Fruit fly (Drosophila melanogaster) whole organism, prepupa: ENCODE results near the gene TwdlT.

ENCODE experiments used
- Blimp-1 ChIP-seq: fragments of 200-800 bp; sonication (Bioruptor generic); optimal IDR thresholded peaks from 3 replicates; lab custom pipeline; 2017; ENCODE audit warnings: missing biosample characterization, missing genetic modification characterization, mild to moderate bottlenecking, moderate library complexity, missing genetic modification reagents
- CG11762 ChIP-seq: fragments of 200-800 bp; sonication (Bioruptor generic); optimal IDR thresholded peaks from 3 replicates; lab custom pipeline; 2016; ENCODE audit warnings: missing biosample characterization, missing genetic modification characterization; ENCODE audit not compliant: insufficient read depth
- CG11902 ChIP-seq: fragments of 200-800 bp; sonication (Bioruptor generic); optimal IDR thresholded peaks from 3 replicates; lab custom pipeline; 2016; ENCODE audit warnings: missing biosample characterization, missing genetic modification characterization
- CG15336 ChIP-seq: fragments of 200-800 bp; sonication (Bioruptor generic); IDR thresholded peaks from 2 replicates; pipeline ENCODE4 v1.3.6; 2022; ENCODE audit warnings: missing biosample characterization, missing genetic modification characterization
- CG3032 ChIP-seq: fragments of 200-800 bp; optimal IDR thresholded peaks from 2 replicates; lab custom pipeline; 2019; ENCODE audit warnings: missing biosample characterization, mild to moderate bottlenecking, missing genetic modification characterization, moderate library complexity
- CG31627 ChIP-seq: fragments of 200-800 bp; sonication (Bioruptor generic); optimal IDR thresholded peaks from 3 replicates; lab custom pipeline; 2016; ENCODE audit warnings: missing biosample characterization, missing genetic modification characterization
- CG32006 ChIP-seq: fragments of 200-800 bp; sonication (Bioruptor generic); optimal IDR thresholded peaks from 3 replicates; lab custom pipeline; 2017; ENCODE audit warnings: missing biosample characterization, mild to moderate bottlenecking, missing genetic modification characterization
- CG34406 ChIP-seq: fragments of 200-800 bp; sonication (Bioruptor generic); optimal IDR thresholded peaks from 3 replicates; lab custom pipeline; 2016; ENCODE audit warnings: missing biosample characterization, missing genetic modification characterization
- CG3919 ChIP-seq: fragments of 200-800 bp; sonication (Bioruptor generic); optimal IDR thresholded peaks from 3 replicates; lab custom pipeline; 2016; ENCODE audit warnings: missing biosample characterization, missing genetic modification characterization
- CG4318 ChIP-seq: fragments of 200-800 bp; sonication (Bioruptor generic); optimal IDR thresholded peaks from 3 replicates; lab custom pipeline; 2017; ENCODE audit warnings: missing biosample characterization, mild to moderate bottlenecking, missing genetic modification characterization
- CG6163 ChIP-seq: fragments of 200-800 bp; sonication (Bioruptor generic); IDR thresholded peaks from 3 replicates; pipeline ENCODE4 v1.3.6; 2022; ENCODE audit warnings: missing biosample characterization, missing genetic modification characterization
- CG6276 ChIP-seq: fragments of 200-800 bp; sonication (Bioruptor generic); optimal IDR thresholded peaks from 2 replicates; lab custom pipeline; 2017; ENCODE audit warnings: missing biosample characterization, mild to moderate bottlenecking, missing genetic modification characterization
- CG6792 ChIP-seq: fragments of 200-800 bp; sonication (Bioruptor generic); optimal IDR thresholded peaks from 3 replicates; lab custom pipeline; 2016; ENCODE audit warnings: missing biosample characterization, missing genetic modification characterization
- CG6808 ChIP-seq: fragments of 200-800 bp; sonication (Bioruptor generic); optimal IDR thresholded peaks from 3 replicates; lab custom pipeline; 2017; ENCODE audit warnings: missing biosample characterization, missing genetic modification characterization, mild to moderate bottlenecking, moderate library complexity, missing genetic modification reagents
- CG8119 ChIP-seq: fragments of 200-800 bp; sonication (Bioruptor generic); IDR thresholded peaks from 3 replicates; pipeline ENCODE4 v1.3.6; 2022; ENCODE audit warnings: missing biosample characterization, missing genetic modification characterization
- CG8632 ChIP-seq: fragments of 200-800 bp; sonication (Bioruptor generic); optimal IDR thresholded peaks from 3 replicates; lab custom pipeline; 2016; ENCODE audit warnings: missing biosample characterization, missing genetic modification characterization
- Eip78C ChIP-seq: fragments of 200-800 bp; sonication (Bioruptor generic); peaks from one replicate; lab custom pipeline; 2016; ENCODE audit warnings: missing biosample characterization, missing genetic modification characterization
- Eip93F ChIP-seq: fragments of 200-800 bp; sonication (Bioruptor generic); optimal IDR thresholded peaks from 2 replicates; lab custom pipeline; 2016; ENCODE audit warnings: missing biosample characterization, mild to moderate bottlenecking, missing genetic modification characterization
- Ets96B ChIP-seq: fragments of 200-800 bp; optimal IDR thresholded peaks from 2 replicates; lab custom pipeline; 2019; ENCODE audit warnings: missing biosample characterization, mild to moderate bottlenecking, missing genetic modification characterization, moderate library complexity
- Gug ChIP-seq: fragments of 200-800 bp; sonication (Bioruptor generic); IDR thresholded peaks from 2 replicates; pipeline ENCODE4 v1.3.6; 2022; ENCODE audit warnings: missing biosample characterization, missing genetic modification characterization
- Hr4 ChIP-seq: fragments of 200-800 bp; sonication (Bioruptor generic); optimal IDR thresholded peaks from 3 replicates; lab custom pipeline; 2016; ENCODE audit warnings: missing biosample characterization, missing genetic modification characterization
- Lpt ChIP-seq: fragments of 200-800 bp; sonication (Bioruptor generic); optimal IDR thresholded peaks from 3 replicates; lab custom pipeline; 2016; ENCODE audit warnings: missing biosample characterization, missing genetic modification characterization
- Met ChIP-seq: fragments of 200-800 bp; sonication (Bioruptor generic); optimal IDR thresholded peaks from 3 replicates; lab custom pipeline; 2016; ENCODE audit warnings: missing biosample characterization, missing genetic modification characterization
- OdsH ChIP-seq: fragments of 200-800 bp; sonication (Bioruptor generic); optimal IDR thresholded peaks from 3 replicates; lab custom pipeline; 2016; ENCODE audit warnings: missing biosample characterization, missing genetic modification characterization
- achi ChIP-seq: fragments of 200-800 bp; sonication (Bioruptor generic); optimal IDR thresholded peaks from 3 replicates; lab custom pipeline; 2016; ENCODE audit warnings: missing biosample characterization, missing genetic modification characterization
- dac ChIP-seq: fragments of 200-800 bp; sonication (Bioruptor generic); optimal IDR thresholded peaks from 2 replicates; lab custom pipeline; 2017; ENCODE audit warnings: missing biosample characterization, mild to moderate bottlenecking, missing genetic modification characterization
- eg ChIP-seq: fragments of 200-800 bp; sonication (Bioruptor generic); IDR thresholded peaks from 3 replicates; pipeline ENCODE4 v1.3.6; 2022; ENCODE audit warnings: missing biosample characterization, missing genetic modification characterization
- esn ChIP-seq: fragments of 200-800 bp; sonication (Bioruptor generic); optimal IDR thresholded peaks from 2 replicates; lab custom pipeline; 2016; ENCODE audit warnings: missing biosample characterization, mild to moderate bottlenecking, missing genetic modification characterization, moderate library complexity
- fd85E ChIP-seq: fragments of 200-800 bp; sonication (Bioruptor generic); optimal IDR thresholded peaks from 3 replicates; lab custom pipeline; 2016; ENCODE audit warnings: missing biosample characterization, missing genetic modification characterization
- fkh ChIP-seq: fragments of 200-800 bp; sonication (Bioruptor generic); optimal IDR thresholded peaks from 3 replicates; lab custom pipeline; 2017; ENCODE audit warnings: missing biosample characterization, mild to moderate bottlenecking, missing genetic modification characterization, moderate library complexity
- lz ChIP-seq: fragments of 200-800 bp; sonication (Bioruptor generic); optimal IDR thresholded peaks from 3 replicates; lab custom pipeline; 2016; ENCODE audit warnings: missing biosample characterization, missing genetic modification characterization
- pdm3 ChIP-seq: fragments of 200-800 bp; sonication (Bioruptor generic); optimal IDR thresholded peaks from 3 replicates; lab custom pipeline; 2016; ENCODE audit warnings: missing biosample characterization, missing genetic modification characterization
- salr ChIP-seq, 2 experiments: fragments of 200-800 bp; sonication (Bioruptor generic); optimal IDR thresholded peaks; 3 replicates each; lab custom pipeline; 2016 to 2018; ENCODE audit warnings: missing biosample characterization in 2 of 2, missing genetic modification characterization in 2 of 2, mild to moderate bottlenecking in 1 of 2
- spab ChIP-seq: fragments of 200-800 bp; sonication (Bioruptor generic); optimal IDR thresholded peaks from 2 replicates; lab custom pipeline; 2017; ENCODE audit warnings: missing biosample characterization, mild to moderate bottlenecking, missing genetic modification characterization, missing genetic modification reagents
- ss ChIP-seq, 2 experiments: fragments of 200-800 bp; sonication (Bioruptor generic); optimal IDR thresholded peaks; 2 replicates in 1 of 2; 3 replicates in 1 of 2; lab custom pipeline; 2017 to 2018; ENCODE audit warnings: mild to moderate bottlenecking in 2 of 2, missing biosample characterization in 2 of 2, missing genetic modification characterization in 2 of 2, moderate library complexity in 1 of 2
- svp ChIP-seq: fragments of 200-800 bp; sonication (Bioruptor generic); peaks from one replicate; lab custom pipeline; 2016; ENCODE audit warnings: missing biosample characterization, missing genetic modification characterization
- topi ChIP-seq: fragments of 200-800 bp; sonication (Bioruptor generic); optimal IDR thresholded peaks from 3 replicates; lab custom pipeline; 2016; ENCODE audit warnings: missing biosample characterization, missing genetic modification characterization
- vri ChIP-seq: fragments of 200-800 bp; sonication (Bioruptor generic); optimal IDR thresholded peaks from 3 replicates; lab custom pipeline; 2016; ENCODE audit warnings: missing biosample characterization, mild to moderate bottlenecking, missing genetic modification characterization

TwdlT gene

DNA sequence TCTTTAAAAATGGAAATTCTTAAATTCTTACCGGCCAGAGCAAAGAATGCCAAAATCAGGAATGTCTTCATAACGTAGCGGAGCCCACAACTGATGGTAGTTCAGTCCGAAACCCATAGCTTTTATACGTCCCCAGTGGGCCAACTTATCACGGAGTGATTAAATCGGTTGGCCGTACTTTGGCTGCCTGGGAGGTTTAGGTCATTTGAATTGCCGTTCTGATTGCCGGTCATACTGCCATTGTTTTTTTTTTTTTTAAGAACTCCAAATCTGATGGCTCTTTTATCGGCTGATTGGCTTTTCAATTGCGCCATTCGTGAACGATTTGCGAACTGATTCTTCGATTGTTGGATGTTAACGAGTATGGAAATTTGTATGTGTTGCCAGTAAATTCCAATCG lies 25.9 kb upstream of the TwdlT start, which contains the start of gene CG6277:
CG6277 (minus strand) TSS at position 101 of the 400 bp plus-strand sequence.
- TF ChIP-seq Ets96B (tag; lab: Kevin White, UChicago) = no peak
- TF ChIP-seq vri (GFP tag; lab: Kevin White, UChicago) = peak; percentile 37

DNA sequence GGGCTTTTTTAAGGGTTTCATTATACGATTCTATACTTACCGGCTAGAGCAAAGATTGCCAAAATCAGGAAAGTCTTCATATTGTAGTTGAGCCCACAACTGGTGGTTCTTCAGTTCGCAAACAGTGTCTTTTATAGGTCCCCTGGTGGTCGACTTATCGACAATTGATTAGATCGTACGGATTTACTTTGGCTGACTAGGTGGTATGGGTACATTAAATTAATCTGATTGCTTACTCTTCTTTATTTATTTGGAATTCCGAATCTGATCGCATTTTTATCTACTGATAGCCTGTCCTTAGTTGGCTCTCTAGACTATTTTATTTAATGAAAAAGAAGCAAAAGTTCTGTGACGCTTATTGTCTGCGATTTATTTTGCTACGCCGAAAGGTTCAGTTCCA lies 23.0 kb upstream of the TwdlT start, which contains the start of gene CG6271:
CG6271 (minus strand) TSS at position 101 of the 400 bp plus-strand sequence.
- TF ChIP-seq fd85E (GFP tag; lab: Kevin White, UChicago) = no peak

DNA sequence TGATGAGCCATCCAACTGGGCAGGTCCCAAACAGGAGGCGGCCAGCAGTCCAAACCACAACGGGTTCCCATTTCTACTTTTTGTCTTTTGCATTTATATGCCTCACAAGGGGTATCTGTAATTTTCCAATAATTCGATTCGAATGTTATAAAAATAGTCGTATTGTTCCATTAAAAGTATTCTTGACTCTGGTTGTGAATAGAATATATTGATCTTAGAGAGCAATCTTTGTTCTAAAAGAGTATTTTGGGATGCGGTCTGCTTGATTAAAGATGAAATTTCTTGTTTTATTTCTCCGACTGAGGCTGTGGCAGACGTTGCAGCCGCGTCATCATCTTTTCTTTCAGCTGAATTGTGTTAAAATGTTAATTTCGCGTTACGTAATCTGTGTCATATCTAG lies 15.1 kb upstream of the TwdlT start:
- TF ChIP-seq CG6163 (GFP tag; lab: Robert Waterston, UW) (peak; percentile 30; the same call in 1 of the 3 replicates), OdsH (GFP tag; lab: Kevin White, UChicago) (peak; percentile 2), fd85E (GFP tag; lab: Kevin White, UChicago) (no peak), Lpt (GFP tag; lab: Kevin White, UChicago) (no peak), Eip78C (GFP tag; lab: Kevin White, UChicago) (peak; percentile 68), eg (peak; percentile 41; the same call in 1 of the 3 replicates), Hr4 (peak; percentile 23), ss (GFP tag; optimal IDR thresholded peaks at IDR 0.05; lab: Kevin White, UChicago) (no peak), Ets96B (tag; lab: Kevin White, UChicago) (no peak), CG6276 (GFP tag; lab: Kevin White, UChicago) (peak; percentile 51), CG11762 (no peak), CG8119 (GFP tag; lab: Robert Waterston, UW) (peak; percentile 51; the same call in 1 of the 3 replicates), CG32006 (GFP tag; lab: Kevin White, UChicago) (peak; percentile 51), CG34406 (GFP tag; lab: Kevin White, UChicago) (peak; percentile 17), CG15336 (GFP tag; lab: Robert Waterston, UW) (0 out of 2 replicates have a peak, but pooled peaks have one; percentile 51)

DNA sequence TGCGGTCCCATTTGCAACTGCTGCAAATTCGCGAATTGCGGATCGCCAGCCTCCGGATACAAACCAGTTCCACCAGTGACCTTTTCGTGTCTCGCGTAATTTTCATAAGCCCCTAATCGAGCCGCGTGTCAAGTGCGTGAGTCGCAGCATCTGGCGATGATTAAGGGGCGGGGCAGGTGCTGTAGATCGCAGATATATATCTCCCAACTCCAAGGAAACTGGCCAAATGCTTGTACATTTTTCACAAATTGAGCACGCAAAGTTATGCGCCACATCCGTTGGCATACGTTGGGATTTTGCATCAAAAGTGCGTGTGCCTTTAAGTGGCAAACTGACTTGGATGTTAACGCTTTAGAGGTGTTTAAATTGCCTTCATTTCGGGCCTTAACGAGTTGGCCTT lies 9.0 kb upstream of the TwdlT start:
- TF ChIP-seq OdsH (GFP tag; lab: Kevin White, UChicago) = no peak
- no peak for TF ChIP-seq CG8632 (GFP tag; lab: Kevin White, UChicago)
- no peak for TF ChIP-seq CG11902 (GFP tag; lab: Kevin White, UChicago)
- peak in 1 of 2 experiments; percentile 93 for TF ChIP-seq ss (GFP tag; optimal IDR thresholded peaks at IDR 0.05; lab: Kevin White, UChicago)
- TF ChIP-seq dac (GFP tag; lab: Kevin White, UChicago) = no peak
- no peak for TF ChIP-seq spab (GFP tag; lab: Kevin White, UChicago)
- no peak for TF ChIP-seq svp (GFP tag; lab: Kevin White, UChicago)
- TF ChIP-seq CG3032 (tag; lab: Kevin White, UChicago) = no peak
- TF ChIP-seq Blimp-1 (GFP tag; lab: Kevin White, UChicago) = no peak
- TF ChIP-seq Eip78C (GFP tag; lab: Kevin White, UChicago) = peak; percentile 8
- TF ChIP-seq CG31627 = no peak
- TF ChIP-seq Gug (GFP tag; lab: Robert Waterston, UW) = no peak
- no peak for TF ChIP-seq Ets96B (tag; lab: Kevin White, UChicago)
- TF ChIP-seq Eip93F (GFP tag; lab: Kevin White, UChicago) = no peak
- no peak for TF ChIP-seq salr (GFP tag; optimal IDR thresholded peaks at IDR 0.05; lab: Kevin White, UChicago)

DNA sequence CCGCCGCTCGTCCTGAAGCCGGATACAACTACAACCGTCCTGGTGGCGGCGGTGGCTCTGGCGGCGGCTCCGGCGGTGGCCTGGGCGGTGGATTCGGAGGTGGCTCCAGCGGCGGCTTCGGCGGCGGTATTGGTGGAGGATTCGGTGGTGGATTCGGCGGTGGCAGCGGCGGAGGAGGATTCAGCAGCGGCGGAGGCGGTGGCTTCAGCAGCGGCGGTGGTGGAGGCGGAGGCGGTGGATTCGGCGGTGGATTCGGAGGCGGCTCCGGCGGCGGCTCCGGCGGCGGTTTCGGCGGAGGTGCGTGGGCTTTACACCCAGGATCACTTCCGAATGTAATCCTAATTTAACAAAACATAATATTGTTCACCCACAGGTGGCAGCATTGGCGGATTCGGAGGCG lies 529 bp downstream of the TwdlT start:
- TF ChIP-seq Gug (GFP tag; lab: Robert Waterston, UW) (no peak), CG6792 (GFP tag; lab: Kevin White, UChicago) (no peak), CG32006 (GFP tag; lab: Kevin White, UChicago) (no peak), CG15336 (GFP tag; lab: Robert Waterston, UW) (no peak), CG3919 (GFP tag; lab: Kevin White, UChicago) (no peak), CG6276 (GFP tag; lab: Kevin White, UChicago) (no peak), pdm3 (GFP tag; lab: Kevin White, UChicago) (no peak), lz (no peak), fkh (GFP tag; lab: Kevin White, UChicago) (no peak), Met (GFP tag; lab: Kevin White, UChicago) (no peak), CG31627 (no peak), CG6808 (GFP tag; lab: Kevin White, UChicago) (no peak), CG4318 (GFP tag; lab: Kevin White, UChicago) (no peak), achi (GFP tag; lab: Kevin White, UChicago) (no peak), esn (GFP tag; lab: Kevin White, UChicago) (no peak), svp (GFP tag; lab: Kevin White, UChicago) (no peak), topi (GFP tag; lab: Kevin White, UChicago) (no peak), CG11902 (GFP tag; lab: Kevin White, UChicago) (no peak), Hr4 (no peak)
